Fruit fly (Drosophila melanogaster) whole organism, pupa: Measurements from ENCODE around the gene Sp1.

Source experiments
- CG13204 ChIP-seq: fragments of 200-800 bp; sonication (Bioruptor generic); optimal IDR thresholded peaks from 2 replicates; lab custom pipeline; 2018; ENCODE audit warnings: missing biosample characterization, mild to moderate bottlenecking, missing genetic modification characterization, moderate library complexity
- CG14655 ChIP-seq: fragments of 200-800 bp; sonication (Bioruptor generic); optimal IDR thresholded peaks from 3 replicates; lab custom pipeline; 2017; ENCODE audit warnings: mild to moderate bottlenecking, missing biosample characterization, missing genetic modification reagents, missing genetic modification characterization
- CG4496 ChIP-seq: fragments of 200-800 bp; sonication (Bioruptor generic); IDR thresholded peaks from 3 replicates; pipeline ENCODE4 v1.3.6; 2022; ENCODE audit warnings: missing biosample characterization, missing genetic modification characterization
- CG8159 ChIP-seq: fragments of 200-800 bp; sonication (Bioruptor generic); optimal IDR thresholded peaks from 3 replicates; lab custom pipeline; 2018; ENCODE audit warnings: missing biosample characterization, mild to moderate bottlenecking, missing genetic modification characterization, moderate library complexity
- CG8301 ChIP-seq: fragments of 200-800 bp; sonication (Bioruptor generic); optimal IDR thresholded peaks from 2 replicates; lab custom pipeline; 2018; ENCODE audit warnings: missing biosample characterization, mild to moderate bottlenecking, missing genetic modification characterization
- EcR ChIP-seq: fragments of 200-800 bp; sonication (Bioruptor generic); optimal IDR thresholded peaks from 3 replicates; lab custom pipeline; 2019; ENCODE audit warnings: missing biosample characterization, missing genetic modification characterization, mild to moderate bottlenecking, moderate library complexity, missing genetic modification reagents
- Pif1B ChIP-seq: fragments of 200-800 bp; sonication (Bioruptor generic); optimal IDR thresholded peaks from 3 replicates; lab custom pipeline; 2016; ENCODE audit warnings: missing biosample characterization, missing genetic modification characterization
- fd96Ca ChIP-seq: fragments of 200-800 bp; sonication (Bioruptor generic); IDR thresholded peaks from 3 replicates; pipeline ENCODE4 v1.3.6; 2022; ENCODE audit warnings: missing biosample characterization, missing genetic modification characterization
- rn ChIP-seq: fragments of 200-800 bp; sonication (Bioruptor generic); IDR thresholded peaks from 2 replicates; pipeline ENCODE4 v1.3.6; 2022; ENCODE audit warnings: missing biosample characterization, missing genetic modification characterization

dm6 chrX:9685568-9686413 is 43.7 kb upstream of the Sp1 start:
- TF ChIP-seq CG4496 (no peak), Pif1B (GFP tag; lab: Kevin White, UChicago) (no peak), CG8159 (tag; lab: Kevin White, UChicago) (peak; percentile 69), fd96Ca (GFP tag; lab: Robert Waterston, UW) (0 out of 3 replicates have a peak, but pooled peaks have one; percentile 29), CG13204 (GFP tag; lab: Kevin White, UChicago) (no peak), EcR (GFP tag; lab: Kevin White, UChicago) (no peak), CG8301 (peak; percentile 46), rn (no peak), CG14655 (peak; percentile 62)
